Worm (Caenorhabditis elegans) whole organism, mixed stage, embryonic: ENCODE data around the gene gcy-11.

Experiments used
- elt-3 ChIP-seq: fragments of 150-350 bp; optimal IDR thresholded peaks from 2 replicates; lab custom pipeline; 2014; ENCODE audit warnings: missing biosample characterization, missing genetic modification characterization
- ham-2 ChIP-seq: fragments of 200-800 bp; sonication (Bioruptor generic); optimal IDR thresholded peaks from 2 replicates; lab custom pipeline; 2018; ENCODE audit warnings: mild to moderate bottlenecking, missing genetic modification characterization, missing compliant biosample characterization
- mab-5 ChIP-seq: fragments of 150-350 bp; optimal IDR thresholded peaks from 2 replicates; lab custom pipeline; 2014; ENCODE audit warnings: missing biosample characterization, missing genetic modification characterization
- nhr-12 ChIP-seq: fragments of 150-350 bp; optimal IDR thresholded peaks from 2 replicates; lab custom pipeline; 2014; ENCODE audit warnings: missing biosample characterization, missing genetic modification characterization
- nhr-28 ChIP-seq: fragments of 150-350 bp; optimal IDR thresholded peaks from 2 replicates; lab custom pipeline; 2014; ENCODE audit warnings: missing biosample characterization, missing genetic modification characterization
- nhr-76 ChIP-seq: sonication (generic microtip); optimal IDR thresholded peaks from 2 replicates; lab custom pipeline; 2017; ENCODE audit warnings: missing biosample characterization, missing genetic modification characterization
- snpc-4 ChIP-seq: fragments of 150-350 bp; optimal IDR thresholded peaks from 2 replicates; lab custom pipeline; 2014; ENCODE audit warnings: missing biosample characterization, missing genetic modification characterization
- unc-39 ChIP-seq: fragments of 150-350 bp; optimal IDR thresholded peaks from 2 replicates; lab custom pipeline; 2014; ENCODE audit warnings: missing biosample characterization, missing genetic modification characterization
- unc-62 ChIP-seq: fragments of 150-350 bp; optimal IDR thresholded peaks from 2 replicates; lab custom pipeline; 2014; ENCODE audit warnings: missing biosample characterization, missing genetic modification reagents, missing genetic modification characterization

DNA sequence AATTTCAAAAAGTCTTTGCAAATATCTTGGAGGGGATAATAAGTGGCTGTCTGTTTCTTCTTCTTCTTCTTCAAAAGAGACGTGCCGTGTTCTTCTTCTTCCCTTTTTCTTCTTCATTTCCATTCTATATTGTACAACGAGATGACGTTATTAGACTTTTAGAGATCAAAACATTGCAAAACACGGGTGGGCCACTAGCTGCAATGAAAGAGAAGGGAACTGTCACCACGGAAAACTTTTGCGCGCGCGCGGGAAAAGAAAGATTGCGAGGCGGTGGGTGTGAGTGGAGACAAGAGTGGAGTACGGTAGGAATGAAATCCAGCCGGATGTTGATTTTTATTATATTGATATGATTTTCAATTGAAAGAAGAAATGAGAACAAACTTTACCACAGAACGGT is 1.3 kb downstream of the gcy-11 start:
- TF ChIP-seq snpc-4 (tag; lab: Kevin White, UChicago) (no peak), nhr-12 (tag; lab: Kevin White, UChicago) (no peak), unc-62 (GFP tag; lab: Kevin White, UChicago) (no peak), unc-39 (tag; lab: Kevin White, UChicago) (no peak), mab-5 (tag; lab: Kevin White, UChicago) (no peak), ham-2 (GFP tag; lab: Kevin White, UChicago) (no peak), nhr-76 (tag; lab: Kevin White, UChicago) (no peak), nhr-28 (no peak), elt-3 (tag; lab: Kevin White, UChicago) (no peak)
